Worm (Caenorhabditis elegans) whole organism, young adult: ENCODE results near the gene bus-1.

Source experiments
- B0035.1 ChIP-seq: sonication (generic microtip); optimal IDR thresholded peaks from 2 replicates; lab custom pipeline; 2016; ENCODE audit warnings: missing genetic modification characterization, mild to moderate bottlenecking, missing compliant biosample characterization, missing genotype, missing genetic modification reagents
- F37B4.10 ChIP-seq: fragments of 200-800 bp; sonication (Bioruptor generic); IDR thresholded peaks from 2 replicates; pipeline ENCODE4 v1.3.6; 2022; ENCODE audit warnings: missing genetic modification characterization, missing compliant biosample characterization
- F52B5.7 ChIP-seq: sonication (generic microtip); optimal IDR thresholded peaks from 2 replicates; lab custom pipeline; 2016; ENCODE audit warnings: mild to moderate bottlenecking, missing genetic modification characterization, missing compliant biosample characterization
- Y95B8A.8 ChIP-seq: fragments of 200-800 bp; sonication (Bioruptor generic); IDR thresholded peaks from 2 replicates; pipeline ENCODE4 v1.3.6; 2022; ENCODE audit warnings: missing genetic modification reagents, missing genetic modification characterization, missing compliant biosample characterization
- cebp-2 ChIP-seq: fragments of 200-800 bp; sonication (Bioruptor generic); IDR thresholded peaks from 2 replicates; pipeline ENCODE4 v1.3.6; 2022; ENCODE audit warnings: missing genetic modification characterization, missing compliant biosample characterization
- ceh-58 ChIP-seq: fragments of 200-800 bp; sonication (Bioruptor generic); IDR thresholded peaks from 2 replicates; pipeline ENCODE4 v1.3.6; 2022; ENCODE audit warnings: missing genetic modification characterization, missing compliant biosample characterization
- nfya-1 ChIP-seq: sonication (generic microtip); optimal IDR thresholded peaks from 2 replicates; lab custom pipeline; 2017; ENCODE audit warnings: antibody characterized with exemption, missing compliant biosample characterization, missing genetic modification characterization, borderline replicate concordance; ENCODE audit not compliant: insufficient read depth
- pha-4 ChIP-seq: fragments of 150-350 bp; sonication (generic microtip); optimal IDR thresholded peaks from 2 replicates; lab custom pipeline; 2014; ENCODE audit warnings: missing biosample characterization, missing genetic modification reagents, missing genetic modification characterization

- no peak for TF ChIP-seq cebp-2
- TF ChIP-seq Y95B8A.8 = no peak
- TF ChIP-seq B0035.1 (tag; lab: Kevin White, UChicago) = no peak
- no peak for TF ChIP-seq pha-4 (tag; lab: Kevin White, UChicago)
- no peak for TF ChIP-seq nfya-1 (tag; lab: Kevin White, UChicago)
- no peak for TF ChIP-seq ceh-58 (GFP tag; lab: Robert Waterston, UW)
- TF ChIP-seq F37B4.10 (GFP tag; lab: Robert Waterston, UW) = no peak
- no peak for TF ChIP-seq F52B5.7 (tag; lab: Kevin White, UChicago)
Observed at ce11 chrV:9067678-9068077, 43.1 kb upstream of the bus-1 start, which contains the start of gene fip-2.
